Worm (Caenorhabditis elegans) whole organism, L2 larva: Measurements from ENCODE around the gene far-1.

Experiments used
- elt-3 ChIP-seq: sonication (generic microtip); optimal IDR thresholded peaks from 2 replicates; lab custom pipeline; 2017; ENCODE audit warnings: missing biosample characterization, missing genetic modification characterization
- lin-13 ChIP-seq: fragments of 150-350 bp; optimal IDR thresholded peaks from 2 replicates; lab custom pipeline; 2014; ENCODE audit warnings: missing biosample characterization, missing genetic modification reagents, missing genetic modification characterization
- lin-39 ChIP-seq: fragments of 150-350 bp; optimal IDR thresholded peaks from 2 replicates; lab custom pipeline; 2014; ENCODE audit warnings: missing biosample characterization, missing genetic modification reagents, missing genetic modification characterization
- mab-5 ChIP-seq: fragments of 150-350 bp; optimal IDR thresholded peaks from 2 replicates; lab custom pipeline; 2014; ENCODE audit warnings: missing biosample characterization, missing genetic modification characterization
- nhr-237 ChIP-seq: fragments of 150-350 bp; optimal IDR thresholded peaks from 2 replicates; lab custom pipeline; 2014; ENCODE audit warnings: missing biosample characterization, missing genetic modification characterization
- nhr-77 ChIP-seq: fragments of 150-350 bp; optimal IDR thresholded peaks from 2 replicates; lab custom pipeline; 2014; ENCODE audit warnings: missing biosample characterization, missing genetic modification characterization
- skn-1 ChIP-seq: sonication (generic microtip); optimal IDR thresholded peaks from 2 replicates; lab custom pipeline; 2017; ENCODE audit warnings: missing biosample characterization, missing genetic modification characterization
- snpc-4 ChIP-seq: fragments of 150-350 bp; optimal IDR thresholded peaks from 2 replicates; lab custom pipeline; 2014; ENCODE audit warnings: missing biosample characterization, missing genetic modification characterization
- unc-39 ChIP-seq: fragments of 150-350 bp; optimal IDR thresholded peaks from 2 replicates; lab custom pipeline; 2014; ENCODE audit warnings: missing biosample characterization, missing genetic modification characterization
- zag-1 ChIP-seq: fragments of 150-350 bp; optimal IDR thresholded peaks from 2 replicates; lab custom pipeline; 2014; ENCODE audit warnings: missing biosample characterization, missing genetic modification characterization
- ztf-11 ChIP-seq: sonication (generic microtip); optimal IDR thresholded peaks from 2 replicates; lab custom pipeline; 2017; ENCODE audit warnings: missing biosample characterization, missing genetic modification characterization

DNA sequence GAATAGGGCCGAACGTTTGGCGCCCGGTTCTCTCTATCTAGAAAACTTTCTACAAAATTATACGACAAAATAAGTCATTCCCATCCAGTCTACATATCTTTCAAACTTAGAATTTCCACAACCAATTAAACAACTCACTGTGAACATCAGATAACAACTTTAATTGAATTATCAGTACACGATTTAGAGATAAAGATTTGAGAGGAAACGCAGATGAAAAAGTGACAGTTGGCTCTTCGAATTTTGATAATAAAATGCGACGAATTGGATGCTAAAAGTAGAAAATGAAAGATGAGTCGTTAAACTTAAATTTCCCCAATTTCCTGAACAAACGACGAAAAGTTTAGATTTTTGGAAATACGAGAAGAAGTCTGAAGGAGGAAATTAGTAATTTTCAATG, 45.9 kb downstream of the far-1 start:
- TF ChIP-seq skn-1 (tag; lab: Kevin White, UChicago) (no peak), nhr-237 (no peak), lin-39 (no peak), elt-3 (tag; lab: Kevin White, UChicago) (no peak), ztf-11 (tag; lab: Kevin White, UChicago) (no peak), unc-39 (no peak), zag-1 (tag; lab: Kevin White, UChicago) (no peak), nhr-77 (no peak), snpc-4 (tag; lab: Kevin White, UChicago) (no peak), lin-13 (GFP tag; lab: Kevin White, UChicago) (no peak), mab-5 (no peak)
